Fruit fly (Drosophila melanogaster) whole organism, wandering third instar larva: ENCODE results near the gene ssx.

Source experiments
- h ChIP-seq: fragments of 200-800 bp; sonication (Bioruptor generic); optimal IDR thresholded peaks from 3 replicates; lab custom pipeline; 2016; ENCODE audit warnings: missing biosample characterization, mild to moderate bottlenecking, missing genetic modification characterization
- psq ChIP-seq: fragments of 200-800 bp; sonication (Bioruptor generic); optimal IDR thresholded peaks from 3 replicates; lab custom pipeline; 2017; ENCODE audit warnings: missing biosample characterization, mild to moderate bottlenecking, missing genetic modification characterization, moderate library complexity
- sage ChIP-seq: fragments of 200-800 bp; sonication (Bioruptor generic); optimal IDR thresholded peaks from 2 replicates; lab custom pipeline; 2016; ENCODE audit warnings: missing biosample characterization, mild to moderate bottlenecking, missing genetic modification characterization

dm6 chrX:1349255-1349654 lies 21.1 kb upstream of the ssx start, which contains the start of gene MTPAP:
- TF ChIP-seq h: peak; percentile 9
- no peak for TF ChIP-seq sage (GFP tag; lab: Kevin White, UChicago)
- TF ChIP-seq psq: no peak
